Worm (Caenorhabditis elegans): ENCODE data around the gene T05A7.1.

ce11 chrII:4726120-4726519, 48.1 kb downstream of the T05A7.1 start, which contains the start of gene F10G7.10:
- TF ChIP-seq unc-120 (tag; optimal IDR thresholded peaks at IDR 0.05; ENCODE audit: poor library complexity, severe bottlenecking) (no peak), unc-39 (tag; optimal IDR thresholded peaks at IDR 0.05) (no peak), nhr-12 (tag; optimal IDR thresholded peaks at IDR 0.05) (no peak), ham-2 (GFP tag; optimal IDR thresholded peaks at IDR 0.05) (no peak)
